Fruit fly (Drosophila melanogaster) whole organism, embryonic: ENCODE results near the gene Rab18.

Experiments used
- Abd-B ChIP-seq: fragments of 200-800 bp; sonication (Bioruptor generic); optimal IDR thresholded peaks from 2 replicates; lab custom pipeline; 2018; ENCODE audit warnings: missing biosample characterization, mild to moderate bottlenecking, missing genetic modification characterization, moderate library complexity
- Adf1 ChIP-seq: fragments of 200-800 bp; sonication (Bioruptor generic); IDR thresholded peaks from 2 replicates; pipeline ENCODE4 v1.3.6; 2022; ENCODE audit warnings: missing biosample characterization, missing genetic modification characterization
- Atf6 ChIP-seq: fragments of 200-800 bp; sonication (Bioruptor generic); IDR thresholded peaks from 2 replicates; pipeline ENCODE4 v1.3.6; 2022; ENCODE audit warnings: missing biosample characterization, missing genetic modification characterization
- BEAF-32 ChIP-seq: fragments of 200-800 bp; sonication (Bioruptor generic); optimal IDR thresholded peaks from 3 replicates; lab custom pipeline; 2017; ENCODE audit warnings: missing biosample characterization, missing genetic modification characterization, mild to moderate bottlenecking, moderate library complexity, missing genetic modification reagents
- CG11093 ChIP-seq: fragments of 200-800 bp; sonication (Bioruptor generic); IDR thresholded peaks from 3 replicates; pipeline ENCODE4 v1.3.6; 2022; ENCODE audit warnings: missing biosample characterization, missing genetic modification characterization
- CG11247 ChIP-seq: fragments of 200-800 bp; sonication (Bioruptor generic); IDR thresholded peaks from 2 replicates; pipeline ENCODE4 v1.3.6; 2022; ENCODE audit warnings: missing biosample characterization, missing genetic modification characterization
- CG11695 ChIP-seq: fragments of 200-800 bp; sonication (Bioruptor generic); IDR thresholded peaks from 3 replicates; pipeline ENCODE4 v1.3.6; 2022; ENCODE audit warnings: missing biosample characterization, missing genetic modification characterization
- CG12104 ChIP-seq: fragments of 200-800 bp; sonication (Bioruptor generic); optimal IDR thresholded peaks from 3 replicates; lab custom pipeline; 2016; ENCODE audit warnings: missing biosample characterization, missing genetic modification characterization
- CG12236 ChIP-seq: fragments of 200-800 bp; sonication (Bioruptor generic); optimal IDR thresholded peaks from 2 replicates; lab custom pipeline; 2016; ENCODE audit warnings: missing biosample characterization, missing genetic modification characterization
- CG13624 ChIP-seq: fragments of 200-800 bp; sonication (Bioruptor generic); optimal IDR thresholded peaks from 2 replicates; lab custom pipeline; 2016; ENCODE audit warnings: missing biosample characterization, missing genetic modification characterization
- CG15011 ChIP-seq: fragments of 200-800 bp; sonication (Bioruptor generic); optimal IDR thresholded peaks from 3 replicates; lab custom pipeline; 2018; ENCODE audit warnings: missing biosample characterization, mild to moderate bottlenecking, missing genetic modification characterization
- CG17612 ChIP-seq: fragments of 200-800 bp; sonication (Bioruptor generic); IDR thresholded peaks from 2 replicates; pipeline ENCODE4 v1.3.6; 2022; ENCODE audit warnings: missing biosample characterization, missing genetic modification characterization
- CG2129 ChIP-seq: fragments of 200-800 bp; sonication (Bioruptor generic); IDR thresholded peaks from 2 replicates; pipeline ENCODE4 v1.3.6; 2022; ENCODE audit warnings: missing biosample characterization, missing genetic modification characterization; ENCODE audit not compliant: partially characterized antibody
- CG2678 ChIP-seq: fragments of 200-800 bp; sonication (Bioruptor generic); optimal IDR thresholded peaks from 3 replicates; lab custom pipeline; 2019; ENCODE audit warnings: missing biosample characterization, mild to moderate bottlenecking, missing genetic modification characterization, moderate library complexity
- CG2875 ChIP-seq: fragments of 200-800 bp; sonication (Bioruptor generic); optimal IDR thresholded peaks from 2 replicates; lab custom pipeline; 2017; ENCODE audit warnings: missing biosample characterization, mild to moderate bottlenecking, missing genetic modification characterization, missing genetic modification reagents
- CG2889 ChIP-seq: fragments of 200-800 bp; sonication (Bioruptor generic); IDR thresholded peaks from 3 replicates; pipeline ENCODE4 v1.3.6; 2022; ENCODE audit warnings: missing biosample characterization, missing genetic modification characterization
- CG30403 ChIP-seq: fragments of 200-800 bp; sonication (Bioruptor generic); optimal IDR thresholded peaks from 3 replicates; lab custom pipeline; 2016; ENCODE audit warnings: missing biosample characterization, missing genetic modification characterization
- CG3065 ChIP-seq: fragments of 200-800 bp; sonication (Bioruptor generic); optimal IDR thresholded peaks from 2 replicates; lab custom pipeline; 2016; ENCODE audit warnings: missing biosample characterization, missing genetic modification characterization
- CG31441 ChIP-seq: fragments of 200-800 bp; sonication (Bioruptor generic); IDR thresholded peaks from 2 replicates; pipeline ENCODE4 v1.3.6; 2022; ENCODE audit warnings: missing biosample characterization, missing genetic modification characterization
- CG3281 ChIP-seq: fragments of 200-800 bp; sonication (Bioruptor generic); optimal IDR thresholded peaks from 3 replicates; lab custom pipeline; 2017; ENCODE audit warnings: missing biosample characterization, mild to moderate bottlenecking, missing genetic modification characterization
- CG42726 ChIP-seq: fragments of 200-800 bp; sonication (Bioruptor generic); IDR thresholded peaks from 2 replicates; pipeline ENCODE4 v1.3.6; 2022; ENCODE audit warnings: missing biosample characterization, missing genetic modification characterization; ENCODE audit not compliant: partially characterized antibody
- CG4360 ChIP-seq: fragments of 200-800 bp; sonication (Bioruptor generic); IDR thresholded peaks from 2 replicates; pipeline ENCODE4 v1.3.6; 2022; ENCODE audit warnings: missing biosample characterization, missing genetic modification characterization
- CG4404 ChIP-seq: fragments of 200-800 bp; sonication (Bioruptor generic); IDR thresholded peaks from 2 replicates; pipeline ENCODE4 v1.3.6; 2022; ENCODE audit warnings: missing biosample characterization, missing genetic modification characterization
- CG4617 ChIP-seq: fragments of 200-800 bp; sonication (Bioruptor generic); optimal IDR thresholded peaks from 3 replicates; lab custom pipeline; 2016; ENCODE audit warnings: missing biosample characterization, missing genetic modification characterization, borderline replicate concordance
- CG4730 ChIP-seq: fragments of 200-800 bp; sonication (Bioruptor generic); IDR thresholded peaks from 2 replicates; pipeline ENCODE4 v1.3.6; 2022; ENCODE audit warnings: missing biosample characterization, missing genetic modification characterization
- CG6654 ChIP-seq: fragments of 200-800 bp; sonication (Bioruptor generic); optimal IDR thresholded peaks from 2 replicates; lab custom pipeline; 2017; ENCODE audit warnings: missing biosample characterization, mild to moderate bottlenecking, missing genetic modification characterization
- CG8478 ChIP-seq: fragments of >200 bp; optimal IDR thresholded peaks from 2 replicates; lab custom pipeline; 2018
- CG8944 ChIP-seq: fragments of 200-800 bp; sonication (Bioruptor generic); optimal IDR thresholded peaks from 3 replicates; lab custom pipeline; 2016; ENCODE audit warnings: missing biosample characterization, missing genetic modification characterization
- CG9609 ChIP-seq: fragments of 200-800 bp; sonication (Bioruptor generic); optimal IDR thresholded peaks from 3 replicates; lab custom pipeline; 2016; ENCODE audit warnings: missing biosample characterization, missing genetic modification characterization
- CG9727 ChIP-seq: fragments of 200-800 bp; sonication (Bioruptor generic); optimal IDR thresholded peaks from 3 replicates; lab custom pipeline; 2017; ENCODE audit warnings: missing biosample characterization, mild to moderate bottlenecking, missing genetic modification characterization
- CG9876 ChIP-seq: fragments of 200-800 bp; sonication (Bioruptor generic); optimal IDR thresholded peaks from 2 replicates; lab custom pipeline; 2016; ENCODE audit warnings: missing biosample characterization, missing genetic modification characterization
- D ChIP-seq, 2 experiments: fragments of 200-800 bp in 1 of 2; fragments of >200 bp in 1 of 2; sonication (Bioruptor generic) in 1 of 2; optimal IDR thresholded peaks; 2 replicates in 1 of 2; 3 replicates in 1 of 2; lab custom pipeline; 2017; ENCODE audit warnings: mild to moderate bottlenecking in 1 of 2, missing biosample characterization in 1 of 2, missing genetic modification characterization in 1 of 2, missing genetic modification reagents in 1 of 2
- Drgx ChIP-seq: fragments of 200-800 bp; sonication (Bioruptor generic); IDR thresholded peaks from 2 replicates; pipeline ENCODE4 v1.3.6; 2022; ENCODE audit warnings: missing biosample characterization, missing genetic modification characterization
- Lhr ChIP-seq: fragments of 200-800 bp; sonication (Bioruptor generic); optimal IDR thresholded peaks from 3 replicates; lab custom pipeline; 2017; ENCODE audit warnings: mild to moderate bottlenecking, missing biosample characterization, missing genetic modification reagents, missing genetic modification characterization
- Sin3A ChIP-seq: fragments of >200 bp; optimal IDR thresholded peaks from 2 replicates; lab custom pipeline; 2018
- Sox102F ChIP-seq: fragments of 200-800 bp; sonication (Bioruptor generic); optimal IDR thresholded peaks from 2 replicates; lab custom pipeline; 2018; ENCODE audit warnings: missing biosample characterization, mild to moderate bottlenecking, missing genetic modification characterization, moderate library complexity
- ac ChIP-seq: fragments of 200-800 bp; sonication (Bioruptor generic); optimal IDR thresholded peaks from 3 replicates; lab custom pipeline; 2017; ENCODE audit warnings: missing biosample characterization, mild to moderate bottlenecking, missing genetic modification characterization
- amos ChIP-seq: fragments of 200-800 bp; sonication (Bioruptor generic); IDR thresholded peaks from 2 replicates; pipeline ENCODE4 v1.3.6; 2022; ENCODE audit warnings: missing biosample characterization, missing genetic modification characterization; ENCODE audit not compliant: partially characterized antibody
- cad ChIP-seq: fragments of >200 bp; optimal IDR thresholded peaks from 2 replicates; lab custom pipeline; 2017; ENCODE audit warnings: missing biosample characterization, missing genetic modification characterization
- cg ChIP-seq: fragments of 200-800 bp; sonication (Bioruptor generic); optimal IDR thresholded peaks from 3 replicates; lab custom pipeline; 2019; ENCODE audit warnings: missing biosample characterization, mild to moderate bottlenecking, missing genetic modification characterization, moderate library complexity
- cwo ChIP-seq: fragments of 200-800 bp; sonication (Bioruptor generic); optimal IDR thresholded peaks from 3 replicates; lab custom pipeline; 2017; ENCODE audit warnings: missing biosample characterization, missing genetic modification characterization, mild to moderate bottlenecking, moderate library complexity, missing genetic modification reagents
- dimm ChIP-seq: fragments of 200-800 bp; sonication (Bioruptor generic); IDR thresholded peaks from 2 replicates; pipeline ENCODE4 v1.3.6; 2022; ENCODE audit warnings: missing biosample characterization, missing genetic modification characterization
- esg ChIP-seq: fragments of 200-800 bp; sonication (Bioruptor generic); conservative IDR thresholded peaks from 2 replicates; pipeline ENCODE4 v1.3.6; 2022; ENCODE audit warnings: missing biosample characterization, missing genetic modification characterization
- gce ChIP-seq: fragments of 200-800 bp; sonication (Bioruptor generic); IDR thresholded peaks from 3 replicates; pipeline ENCODE4 v1.3.6; 2022; ENCODE audit warnings: missing biosample characterization, missing genetic modification characterization
- grau ChIP-seq: fragments of 200-800 bp; optimal IDR thresholded peaks from 3 replicates; lab custom pipeline; 2019; ENCODE audit warnings: missing biosample characterization, mild to moderate bottlenecking, missing genetic modification characterization, moderate library complexity
- kni ChIP-seq: fragments of 200-800 bp; sonication (Bioruptor generic); optimal IDR thresholded peaks from 3 replicates; lab custom pipeline; 2017; ENCODE audit warnings: mild to moderate bottlenecking, missing biosample characterization, missing genetic modification reagents, missing genetic modification characterization
- lmd ChIP-seq: fragments of 200-800 bp; sonication (Bioruptor generic); IDR thresholded peaks from 2 replicates; pipeline ENCODE4 v1.3.6; 2022; ENCODE audit warnings: missing biosample characterization, missing genetic modification characterization
- mam ChIP-seq: fragments of 200-800 bp; sonication (Bioruptor generic); optimal IDR thresholded peaks from 3 replicates; lab custom pipeline; 2016; ENCODE audit warnings: missing biosample characterization, missing genetic modification characterization
- mld ChIP-seq: fragments of 200-800 bp; sonication (Bioruptor generic); IDR thresholded peaks from 3 replicates; pipeline ENCODE4 v1.3.6; 2022; ENCODE audit warnings: missing biosample characterization, missing genetic modification characterization; ENCODE audit not compliant: partially characterized antibody
- pnt ChIP-seq: fragments of 200-800 bp; sonication (Bioruptor generic); optimal IDR thresholded peaks from 3 replicates; lab custom pipeline; 2016; ENCODE audit warnings: missing biosample characterization, missing genetic modification characterization
- pzg ChIP-seq: fragments of 200-800 bp; sonication (Bioruptor generic); optimal IDR thresholded peaks from 3 replicates; lab custom pipeline; 2018; ENCODE audit warnings: missing biosample characterization, mild to moderate bottlenecking, missing genetic modification characterization, moderate library complexity

The Rab18 gene

DNA sequence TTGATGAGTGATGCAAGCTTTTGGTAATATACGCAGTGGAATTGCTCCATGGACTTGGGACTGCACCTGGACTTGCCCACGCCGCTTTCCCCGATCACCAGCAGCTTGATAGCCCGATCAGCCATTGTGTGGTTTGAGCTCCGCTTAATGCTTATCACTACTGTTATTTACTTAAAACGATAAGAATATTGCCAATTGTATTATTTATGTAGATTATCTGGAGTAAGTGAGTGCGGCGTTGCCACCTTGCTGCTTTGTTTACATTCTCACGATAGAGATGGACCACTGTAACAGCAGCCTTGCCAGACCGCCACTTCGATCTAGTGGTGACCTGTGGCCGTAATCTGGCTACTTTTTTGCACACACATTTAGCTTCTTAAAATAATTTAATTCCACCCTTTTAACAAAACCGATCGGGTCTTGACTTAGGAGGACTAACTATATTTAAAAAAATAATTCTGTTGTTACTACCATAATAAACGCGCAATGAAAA lies at the start of gene Rab18 (continued):
- TF ChIP-seq CG3281 (GFP tag; lab: Kevin White, UChicago) (no peak), CG2129 (GFP tag; lab: Robert Waterston, UW) (no peak), CG12104 (GFP tag; lab: Kevin White, UChicago) (no peak), CG2889 (GFP tag; lab: Robert Waterston, UW) (no peak), Atf6 (GFP tag; lab: Robert Waterston, UW) (no peak), CG42726 (GFP tag; lab: Robert Waterston, UW) (no peak), CG11093 (GFP tag; lab: Robert Waterston, UW) (peak; percentile 14; the same call in 1 of the 3 replicates), mld (GFP tag; lab: Robert Waterston, UW) (no peak), cg (no peak), CG11247 (0 out of 2 replicates have a peak, but pooled peaks have one; percentile 13), CG15011 (GFP tag; lab: Kevin White, UChicago) (no peak), grau (tag; lab: Kevin White, UChicago) (peak; percentile 20), CG31441 (GFP tag; lab: Robert Waterston, UW) (no peak), amos (GFP tag; lab: Robert Waterston, UW) (peak; percentile 66), Lhr (peak; percentile 36), BEAF-32 (GFP tag; lab: Kevin White, UChicago) (peak; percentile 68), D (optimal IDR thresholded peaks at IDR 0.05; lab: Kevin White, UChicago) (no peak), D (GFP tag; optimal IDR thresholded peaks at IDR 0.05; lab: Kevin White, UChicago) (no peak), Drgx (GFP tag; lab: Robert Waterston, UW) (no peak), Sox102F (GFP tag; lab: Kevin White, UChicago) (no peak), CG4404 (GFP tag; lab: Robert Waterston, UW) (peak; percentile 20; the same call in 1 of the 2 replicates), CG4360 (GFP tag; lab: Robert Waterston, UW) (no peak), CG9876 (GFP tag; lab: Kevin White, UChicago) (peak; percentile 44), CG4730 (GFP tag; lab: Robert Waterston, UW) (no peak), dimm (no peak), CG13624 (GFP tag; lab: Kevin White, UChicago) (peak; percentile 34), ac (GFP tag; lab: Kevin White, UChicago) (no peak), esg (no peak), CG30403 (GFP tag; lab: Kevin White, UChicago) (peak; percentile 27), CG2678 (tag; lab: Kevin White, UChicago) (no peak), cad (GFP tag; lab: Kevin White, UChicago) (no peak), CG9609 (peak; percentile 29), CG3065 (GFP tag; lab: Kevin White, UChicago) (no peak), CG2875 (GFP tag; lab: Kevin White, UChicago) (no peak), CG17612 (GFP tag; lab: Robert Waterston, UW) (no peak), CG9727 (GFP tag; lab: Kevin White, UChicago) (no peak), Abd-B (GFP tag; lab: Kevin White, UChicago) (no peak), CG11695 (GFP tag; lab: Robert Waterston, UW) (no peak), Adf1 (GFP tag; lab: Robert Waterston, UW) (no peak), CG8478 (lab: Kevin White, UChicago) (no peak), CG8944 (GFP tag; lab: Kevin White, UChicago) (peak; percentile 22), lmd (GFP tag; lab: Robert Waterston, UW) (peak; percentile 17; the same call in 1 of the 2 replicates), pnt (peak; percentile 49), Sin3A (lab: Kevin White, UChicago) (peak; percentile 3), kni (GFP tag; lab: Kevin White, UChicago) (peak; percentile 55), gce (GFP tag; lab: Robert Waterston, UW) (no peak), pzg (GFP tag; lab: Kevin White, UChicago) (peak; percentile 62), CG12236 (GFP tag; lab: Kevin White, UChicago) (no peak), cwo (GFP tag; lab: Kevin White, UChicago) (no peak), mam (GFP tag; lab: Kevin White, UChicago) (peak; percentile 65), CG6654 (GFP tag; lab: Kevin White, UChicago) (no peak), CG4617 (GFP tag; lab: Kevin White, UChicago) (peak; percentile 3)
